Fruit fly (Drosophila melanogaster): ENCODE data around the gene IntS4.

The IntS4 gene

DNA sequence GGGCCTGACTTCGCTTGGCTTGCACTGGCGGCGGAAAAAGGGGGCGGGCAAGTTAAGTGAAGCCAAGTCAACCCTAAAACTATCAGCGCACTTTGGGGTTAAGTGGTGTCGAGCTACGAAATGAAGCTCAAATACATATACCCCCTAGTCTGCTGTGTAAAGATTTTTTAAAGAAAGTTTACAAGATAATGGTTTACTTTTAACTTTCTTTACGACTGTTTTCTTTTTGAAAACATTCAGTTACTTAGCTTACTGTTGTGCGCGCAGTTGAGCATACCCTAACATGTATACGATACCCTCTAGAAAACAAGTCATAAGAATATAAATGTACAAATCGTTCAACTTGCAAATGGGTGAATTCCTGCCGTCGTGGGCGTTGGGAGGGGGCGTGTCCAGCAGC lies 15.9 kb downstream of the IntS4 start:
- TF ChIP-seq pan (optimal IDR thresholded peaks at IDR 0.05), result no peak
- no peak for TF ChIP-seq psq (optimal IDR thresholded peaks at IDR 0.05)
- no peak for TF ChIP-seq EcR (GFP tag; optimal IDR thresholded peaks at IDR 0.05)
- no peak for TF ChIP-seq Dll (optimal IDR thresholded peaks at IDR 0.05)
- no peak for TF ChIP-seq usp (GFP tag; optimal IDR thresholded peaks at IDR 0.05)
- TF ChIP-seq CG8478 (optimal IDR thresholded peaks at IDR 0.05), result no peak

DNA sequence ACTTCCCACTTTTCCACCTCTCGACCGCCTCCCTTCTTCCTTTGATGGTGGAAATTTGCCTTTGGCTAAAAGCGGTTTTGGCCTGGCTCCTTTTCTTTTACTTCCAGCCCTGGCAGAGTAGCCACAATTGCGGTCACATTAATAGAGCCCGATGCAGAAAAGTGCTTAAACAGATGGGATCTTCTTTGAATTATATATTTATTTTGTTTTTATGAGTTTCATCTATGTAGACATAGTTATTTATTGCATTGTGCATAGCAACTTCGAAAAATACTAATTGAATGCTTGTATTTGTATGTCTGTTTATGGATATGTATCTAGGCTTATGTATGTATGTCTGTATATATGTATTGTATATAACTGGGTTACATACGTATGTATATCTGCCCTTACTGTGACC lies 16.6 kb downstream of the IntS4 start:
- no peak for TF ChIP-seq Dll (optimal IDR thresholded peaks at IDR 0.05)
- TF ChIP-seq psq (optimal IDR thresholded peaks at IDR 0.05), result no peak
- TF ChIP-seq EcR (GFP tag; optimal IDR thresholded peaks at IDR 0.05), result no peak
- TF ChIP-seq CG8478 (optimal IDR thresholded peaks at IDR 0.05), result no peak
- TF ChIP-seq pan (optimal IDR thresholded peaks at IDR 0.05), result no peak
- no peak for TF ChIP-seq usp (GFP tag; optimal IDR thresholded peaks at IDR 0.05)

DNA sequence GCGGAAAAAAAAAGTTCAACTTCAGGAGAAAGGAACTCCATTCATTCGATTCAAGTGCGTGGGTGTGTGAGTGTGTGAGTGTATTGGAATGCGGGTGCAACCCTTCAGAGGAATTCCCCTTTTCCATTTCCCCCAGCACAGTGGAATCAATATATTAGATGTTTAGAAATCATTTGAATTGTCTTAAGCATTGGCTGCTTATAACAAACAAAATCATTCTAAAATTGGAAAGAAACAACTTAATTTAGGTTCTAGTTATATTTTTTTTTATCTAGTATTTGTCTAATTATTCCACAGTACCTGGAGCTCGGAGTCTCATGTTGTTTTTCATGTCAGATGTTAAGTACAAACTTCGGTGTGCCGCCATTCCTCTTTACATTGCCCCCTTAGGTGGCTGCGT lies 19.6 kb downstream of the IntS4 start:
- TF ChIP-seq usp (GFP tag; optimal IDR thresholded peaks at IDR 0.05) (no peak), pan (optimal IDR thresholded peaks at IDR 0.05) (no peak), psq (optimal IDR thresholded peaks at IDR 0.05) (no peak), CG8478 (optimal IDR thresholded peaks at IDR 0.05) (no peak), EcR (GFP tag; optimal IDR thresholded peaks at IDR 0.05) (no peak), Dll (optimal IDR thresholded peaks at IDR 0.05) (no peak)

DNA sequence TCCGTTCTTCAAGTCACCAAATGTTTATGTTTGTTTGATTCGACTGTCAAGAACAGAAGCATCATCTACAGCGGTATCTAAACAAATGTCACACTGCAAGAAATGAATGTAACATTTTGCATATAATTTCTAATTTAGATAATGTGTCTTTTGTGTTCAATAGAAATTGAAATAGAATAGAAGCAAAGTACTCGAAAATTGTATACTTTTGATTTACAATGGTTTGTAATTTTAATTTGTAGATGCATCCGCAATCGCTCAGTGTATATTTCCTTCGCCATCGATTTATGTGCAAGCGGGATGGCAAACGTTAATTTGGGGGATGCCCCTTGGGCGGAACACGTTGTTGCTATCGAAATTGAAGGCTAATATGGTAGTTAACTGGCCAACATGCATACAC lies 20.4 kb downstream of the IntS4 start:
- TF ChIP-seq psq (optimal IDR thresholded peaks at IDR 0.05) (no peak), Dll (optimal IDR thresholded peaks at IDR 0.05) (no peak), usp (GFP tag; optimal IDR thresholded peaks at IDR 0.05) (no peak), EcR (GFP tag; optimal IDR thresholded peaks at IDR 0.05) (no peak), CG8478 (optimal IDR thresholded peaks at IDR 0.05) (no peak), pan (optimal IDR thresholded peaks at IDR 0.05) (no peak)

DNA sequence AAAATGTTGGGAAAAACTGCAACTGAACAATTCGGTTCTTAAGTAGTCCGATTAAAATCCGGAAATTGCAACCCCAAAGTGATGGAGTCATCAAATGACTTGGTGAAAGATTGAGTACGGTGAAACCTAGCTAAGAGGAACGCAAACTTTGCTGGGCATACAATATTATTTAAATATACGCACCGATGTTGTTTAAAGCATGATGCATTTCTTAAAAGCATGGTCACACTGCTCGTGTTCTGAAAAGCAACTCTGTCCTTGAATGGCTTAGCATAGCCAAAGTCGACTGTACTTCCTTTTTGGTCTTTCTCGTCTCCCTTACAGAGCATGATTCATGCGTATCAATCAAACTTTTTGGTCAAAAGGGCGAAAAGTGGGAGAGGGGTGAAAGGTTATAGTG lies 21.9 kb downstream of the IntS4 start:
- no peak for TF ChIP-seq EcR (GFP tag; optimal IDR thresholded peaks at IDR 0.05)
- no peak for TF ChIP-seq psq (optimal IDR thresholded peaks at IDR 0.05)
- TF ChIP-seq usp (GFP tag; optimal IDR thresholded peaks at IDR 0.05), result no peak
- no peak for TF ChIP-seq CG8478 (optimal IDR thresholded peaks at IDR 0.05)
- TF ChIP-seq Dll (optimal IDR thresholded peaks at IDR 0.05), result no peak

DNA sequence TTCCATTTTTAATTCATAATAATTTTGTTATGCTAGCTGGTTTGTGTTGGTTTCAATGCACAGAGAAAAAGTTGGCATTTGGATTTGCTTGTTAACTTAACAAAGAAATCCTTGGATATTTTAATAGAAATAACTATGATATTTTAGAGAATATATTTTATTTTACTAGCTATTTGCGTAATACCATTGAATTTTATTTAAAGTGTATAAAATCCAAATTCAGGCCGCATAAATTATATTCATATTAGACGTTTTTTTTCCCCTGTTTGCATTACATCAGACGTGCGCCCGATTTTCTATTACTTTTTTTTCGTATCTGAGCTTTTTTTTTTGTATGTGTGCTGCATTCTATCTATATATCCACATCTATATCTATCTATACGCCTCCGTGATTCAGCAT lies 23.8 kb downstream of the IntS4 start:
- TF ChIP-seq CG8478 (optimal IDR thresholded peaks at IDR 0.05) (no peak), usp (GFP tag; optimal IDR thresholded peaks at IDR 0.05) (no peak), psq (optimal IDR thresholded peaks at IDR 0.05) (no peak), pan (optimal IDR thresholded peaks at IDR 0.05) (no peak), EcR (GFP tag; optimal IDR thresholded peaks at IDR 0.05) (no peak), Dll (optimal IDR thresholded peaks at IDR 0.05) (no peak)

DNA sequence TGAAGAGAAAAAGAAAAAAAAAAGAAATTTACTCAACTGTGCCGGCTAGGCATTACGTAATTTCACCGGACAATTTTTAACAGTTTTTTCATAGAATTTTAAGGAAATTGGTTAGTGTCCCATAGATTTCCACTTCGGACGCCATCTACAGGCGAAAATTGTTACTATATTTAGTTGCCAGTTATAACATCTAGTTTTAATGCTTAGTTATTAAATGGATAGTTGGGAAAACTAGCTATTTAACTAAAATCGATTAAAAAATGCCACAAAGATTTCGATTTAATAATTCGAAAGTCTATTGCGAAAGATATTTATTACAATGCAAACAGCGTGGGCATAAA lies 24.3 kb downstream of the IntS4 start:
- TF ChIP-seq EcR (GFP tag; optimal IDR thresholded peaks at IDR 0.05) (no peak), Dll (optimal IDR thresholded peaks at IDR 0.05) (no peak), CG8478 (optimal IDR thresholded peaks at IDR 0.05) (no peak), usp (GFP tag; optimal IDR thresholded peaks at IDR 0.05) (no peak), psq (optimal IDR thresholded peaks at IDR 0.05) (no peak), pan (optimal IDR thresholded peaks at IDR 0.05) (no peak)

DNA sequence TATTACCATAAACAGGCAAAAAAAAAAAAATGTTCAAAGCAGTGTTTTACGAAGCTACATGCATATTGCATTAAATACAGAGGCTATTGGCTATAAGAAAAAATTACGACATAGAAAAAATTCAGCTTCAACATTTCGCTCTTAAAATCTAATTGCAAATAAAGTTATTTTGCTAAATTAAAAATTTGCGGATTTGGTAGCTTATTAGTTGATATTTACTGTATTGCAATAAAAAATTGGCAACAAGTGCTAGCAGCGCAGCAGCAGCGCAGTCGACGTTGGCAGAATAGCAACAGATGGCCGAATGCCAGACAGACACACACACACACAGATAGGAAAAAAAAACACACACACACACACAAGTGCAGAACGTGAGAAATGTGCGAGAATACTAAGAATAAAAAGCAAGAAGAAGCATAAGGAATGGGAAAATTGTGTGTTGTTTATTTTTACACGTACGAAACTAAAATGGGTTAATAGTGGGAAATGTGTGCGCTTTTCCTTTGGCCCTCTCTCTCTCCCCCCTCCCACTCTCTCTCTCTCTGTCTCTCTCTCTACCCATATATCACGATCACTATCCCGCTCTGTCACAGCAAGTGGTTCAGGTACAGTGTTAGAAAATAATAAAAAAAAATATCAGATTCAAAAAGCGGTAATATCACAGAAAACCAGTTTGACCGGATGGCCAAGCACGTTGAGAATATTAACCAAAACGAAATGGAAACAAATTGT lies 24.8 kb downstream of the IntS4 start:
- TF ChIP-seq usp (GFP tag; optimal IDR thresholded peaks at IDR 0.05) (no peak), psq (optimal IDR thresholded peaks at IDR 0.05) (no peak), pan (optimal IDR thresholded peaks at IDR 0.05) (no peak), Dll (optimal IDR thresholded peaks at IDR 0.05) (no peak), CG8478 (optimal IDR thresholded peaks at IDR 0.05) (no peak), EcR (GFP tag; optimal IDR thresholded peaks at IDR 0.05) (no peak)

DNA sequence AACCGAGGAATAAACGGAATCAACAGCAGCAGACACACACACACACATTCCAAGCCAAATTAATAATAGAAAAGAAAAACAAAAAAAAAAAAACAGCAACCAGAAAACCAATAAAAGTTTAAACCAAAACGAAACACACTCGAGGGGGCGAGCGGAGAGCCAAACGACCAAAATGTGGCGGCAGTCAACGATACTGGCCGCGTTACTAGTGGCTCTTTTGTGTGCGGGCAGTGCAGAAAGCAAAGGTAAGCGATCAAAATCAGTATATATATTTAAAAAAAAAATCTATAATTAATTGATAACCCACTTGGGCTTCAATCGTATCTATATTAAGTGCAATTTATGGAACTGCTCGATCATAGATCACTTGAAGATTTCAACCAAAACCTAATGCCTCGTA lies 26.8 kb downstream of the IntS4 start:
- TF ChIP-seq CG8478 (optimal IDR thresholded peaks at IDR 0.05) (no peak), psq (optimal IDR thresholded peaks at IDR 0.05) (no peak), Dll (optimal IDR thresholded peaks at IDR 0.05) (no peak), usp (GFP tag; optimal IDR thresholded peaks at IDR 0.05) (no peak), EcR (GFP tag; optimal IDR thresholded peaks at IDR 0.05) (no peak), pan (optimal IDR thresholded peaks at IDR 0.05) (no peak)

DNA sequence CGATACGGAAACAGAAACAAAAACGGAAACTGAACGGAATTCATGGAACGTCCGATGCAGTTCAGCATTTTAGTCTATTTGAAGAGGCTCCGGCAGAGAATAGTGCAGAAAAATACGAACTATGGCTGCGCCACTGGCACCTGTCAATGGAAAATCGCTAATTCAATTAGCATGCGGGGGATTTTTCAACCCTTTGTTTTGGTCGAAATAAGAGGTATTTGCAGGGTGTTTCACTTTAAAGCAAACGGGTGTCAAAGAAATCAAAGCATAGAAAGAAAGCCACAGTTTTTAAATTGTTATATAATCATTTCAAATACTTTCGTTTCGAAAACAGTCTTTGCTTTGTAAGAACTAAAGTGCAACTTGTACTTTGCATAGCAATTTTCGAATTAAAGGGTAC lies 29.0 kb downstream of the IntS4 start, which contains the start of gene PIP82:
Gene PIP82 (minus strand): TSS at position 101 of the 400 bp plus-strand sequence.
- TF ChIP-seq EcR (GFP tag; optimal IDR thresholded peaks at IDR 0.05) (no peak), CG8478 (optimal IDR thresholded peaks at IDR 0.05) (no peak), pan (optimal IDR thresholded peaks at IDR 0.05) (no peak), usp (GFP tag; optimal IDR thresholded peaks at IDR 0.05) (no peak), psq (optimal IDR thresholded peaks at IDR 0.05) (no peak), Dll (optimal IDR thresholded peaks at IDR 0.05) (no peak)

DNA sequence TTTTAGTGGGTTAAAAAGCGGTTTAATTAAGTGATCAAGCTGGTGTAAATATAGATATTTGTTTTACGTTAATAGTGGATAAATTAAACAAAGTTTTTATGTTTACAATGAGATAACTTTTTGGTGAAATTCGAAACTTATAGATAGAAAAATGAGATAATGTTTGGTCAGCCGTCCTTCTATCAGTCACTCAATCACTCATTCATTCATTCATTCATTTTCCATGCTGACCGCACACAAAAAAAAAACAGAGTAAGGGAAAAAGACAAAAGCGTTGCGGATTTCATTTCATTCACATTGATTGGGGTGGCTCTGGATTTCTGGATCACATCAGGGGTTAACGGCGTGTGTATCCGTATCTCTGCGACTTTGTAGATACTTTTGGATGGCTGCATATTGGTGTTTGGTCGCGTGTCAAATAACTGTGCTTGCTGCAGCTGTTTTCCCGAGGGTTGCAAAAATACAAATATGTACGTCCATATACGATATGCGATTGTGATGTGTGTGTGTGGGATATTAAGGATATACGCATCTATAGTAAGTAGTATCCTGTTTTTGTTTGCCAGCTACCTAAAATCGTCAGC lies 34.9 kb downstream of the IntS4 start:
- TF ChIP-seq Dll (optimal IDR thresholded peaks at IDR 0.05) (no peak), EcR (GFP tag; optimal IDR thresholded peaks at IDR 0.05) (no peak), CG8478 (optimal IDR thresholded peaks at IDR 0.05) (no peak), psq (optimal IDR thresholded peaks at IDR 0.05) (no peak), usp (GFP tag; optimal IDR thresholded peaks at IDR 0.05) (no peak), pan (optimal IDR thresholded peaks at IDR 0.05) (no peak)

DNA sequence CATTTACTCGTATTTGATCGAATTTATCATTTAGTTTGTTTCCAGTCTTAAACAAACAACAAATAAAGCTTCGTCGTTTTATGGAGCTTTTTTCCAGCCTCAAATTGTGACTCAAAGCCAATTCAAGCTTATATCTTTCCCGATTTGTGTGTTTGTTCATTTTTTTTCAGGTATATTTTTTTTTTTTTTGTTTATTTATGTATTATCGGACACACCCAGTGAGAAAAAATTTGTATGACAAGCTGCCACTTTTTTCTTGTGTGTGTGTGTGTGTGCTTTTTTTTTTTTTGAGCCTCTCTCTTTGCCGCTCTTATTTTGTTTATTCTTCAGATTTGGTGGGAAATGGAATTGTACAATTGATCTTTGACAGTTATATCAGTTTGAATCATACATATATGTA lies 36.1 kb downstream of the IntS4 start:
- TF ChIP-seq Dll (optimal IDR thresholded peaks at IDR 0.05) (no peak), EcR (GFP tag; optimal IDR thresholded peaks at IDR 0.05) (no peak), pan (optimal IDR thresholded peaks at IDR 0.05) (no peak), usp (GFP tag; optimal IDR thresholded peaks at IDR 0.05) (no peak), CG8478 (optimal IDR thresholded peaks at IDR 0.05) (no peak)
